Worm (Caenorhabditis elegans) whole organism, early embryonic: ENCODE results near the gene perm-1.

Experiments used
- B0310.2 ChIP-seq: sonication (generic microtip); optimal IDR thresholded peaks from 2 replicates; lab custom pipeline; 2016; ENCODE audit warnings: mild to moderate bottlenecking, missing genetic modification characterization, missing compliant biosample characterization
- F13C5.2 ChIP-seq: sonication (generic microtip); optimal IDR thresholded peaks from 2 replicates; lab custom pipeline; 2017; ENCODE audit warnings: mild to moderate bottlenecking, missing genetic modification characterization, inconsistent platforms, missing compliant biosample characterization
- aly-1 ChIP-seq: sonication (generic microtip); optimal IDR thresholded peaks from 2 replicates; lab custom pipeline; 2016; ENCODE audit warnings: missing genetic modification characterization, missing compliant biosample characterization
- ama-1 ChIP-seq: fragments of 150-350 bp; optimal IDR thresholded peaks from 2 replicates; lab custom pipeline; 2014
- ceh-13 ChIP-seq: fragments of 200-800 bp; sonication (Bioruptor generic); optimal IDR thresholded peaks from 2 replicates; lab custom pipeline; 2018; ENCODE audit warnings: mild to moderate bottlenecking, missing genetic modification characterization, missing compliant biosample characterization
- ceh-36 ChIP-seq: sonication (generic microtip); optimal IDR thresholded peaks from 2 replicates; lab custom pipeline; 2016; ENCODE audit warnings: missing genetic modification characterization, inconsistent platforms, missing compliant biosample characterization
- ets-7 ChIP-seq: sonication (generic microtip); optimal IDR thresholded peaks from 2 replicates; lab custom pipeline; 2016; ENCODE audit warnings: missing genotype, missing genetic modification characterization, missing compliant biosample characterization
- flt-1 ChIP-seq: fragments of 200-800 bp; sonication (Bioruptor generic); IDR thresholded peaks from 2 replicates; pipeline ENCODE4 v1.3.6; 2022; ENCODE audit warnings: missing genetic modification characterization, missing compliant biosample characterization
- hmbx-1 ChIP-seq: sonication (generic microtip); optimal IDR thresholded peaks from 2 replicates; lab custom pipeline; 2016; ENCODE audit warnings: mild to moderate bottlenecking, missing genetic modification characterization, missing compliant biosample characterization
- hmg-4 ChIP-seq: fragments of 200-800 bp; sonication (Bioruptor generic); optimal IDR thresholded peaks from 2 replicates; lab custom pipeline; 2018; ENCODE audit warnings: mild to moderate bottlenecking, missing genetic modification characterization, missing compliant biosample characterization
- hnd-1 ChIP-seq: sonication (generic microtip); optimal IDR thresholded peaks from 2 replicates; lab custom pipeline; 2016; ENCODE audit warnings: missing genetic modification characterization, missing compliant biosample characterization
- pes-1 ChIP-seq: fragments of 200-800 bp; sonication (Bioruptor generic); IDR thresholded peaks from 2 replicates; pipeline ENCODE4 v1.3.6; 2022; ENCODE audit warnings: missing genetic modification reagents, missing genetic modification characterization, missing compliant biosample characterization
- scrt-1 ChIP-seq: fragments of 200-800 bp; sonication (Bioruptor generic); IDR thresholded peaks from 2 replicates; pipeline ENCODE4 v1.3.6; 2022; ENCODE audit warnings: missing genetic modification characterization, missing compliant biosample characterization
- sea-1 ChIP-seq: fragments of 200-800 bp; sonication (Bioruptor generic); conservative IDR thresholded peaks from 2 replicates; pipeline ENCODE4 v1.3.6; 2022; ENCODE audit warnings: missing genetic modification characterization, missing compliant biosample characterization
- tbx-11 ChIP-seq: fragments of 200-800 bp; sonication (Bioruptor generic); IDR thresholded peaks from 2 replicates; pipeline ENCODE4 v1.3.6; 2022; ENCODE audit warnings: missing genetic modification characterization, missing compliant biosample characterization
- tbx-37 ChIP-seq: fragments of 200-800 bp; sonication (Bioruptor generic); conservative IDR thresholded peaks from 2 replicates; pipeline ENCODE4 v1.3.6; 2022; ENCODE audit warnings: missing genetic modification reagents, missing genetic modification characterization, missing compliant biosample characterization
- tra-4 ChIP-seq: sonication (generic microtip); optimal IDR thresholded peaks from 2 replicates; lab custom pipeline; 2017; ENCODE audit warnings: missing genetic modification characterization, missing compliant biosample characterization

The perm-1 gene

DNA sequence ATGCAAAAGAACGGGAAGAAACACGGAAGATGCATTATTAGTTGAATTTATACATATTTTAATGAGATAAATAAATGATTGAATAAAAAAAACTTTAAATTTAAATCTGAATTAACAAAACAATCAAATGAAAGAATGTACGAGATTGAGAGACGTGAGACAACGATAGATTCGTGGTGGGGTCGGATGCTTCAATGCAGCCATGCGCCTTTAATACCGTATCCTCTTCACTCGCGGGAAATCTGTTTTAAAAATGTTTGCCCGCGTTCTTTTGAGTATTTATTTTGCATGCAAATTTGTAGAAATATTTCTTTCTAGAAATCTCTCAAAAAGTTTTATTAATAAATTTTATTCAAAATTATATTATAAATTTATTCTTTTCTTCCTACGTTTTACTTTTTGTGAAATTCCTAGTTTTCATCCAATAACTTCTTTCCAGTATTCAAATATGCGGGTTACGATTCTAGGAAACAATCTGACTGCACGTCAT is at the start of gene perm-1:
Gene perm-1, plus strand, starts transcription at position 440 of the 490 bp plus-strand sequence.
- TF ChIP-seq hmbx-1 (tag; lab: Kevin White, UChicago): no peak
- no peak for TF ChIP-seq tra-4 (tag; lab: Kevin White, UChicago)
- no peak for TF ChIP-seq B0310.2
- TF ChIP-seq flt-1 (GFP tag; lab: Robert Waterston, UW): no peak
- no peak for TF ChIP-seq ceh-36
- TF ChIP-seq aly-1 (tag; lab: Kevin White, UChicago): no peak
- TF ChIP-seq sea-1 (GFP tag; lab: Robert Waterston, UW): no peak
- no peak for TF ChIP-seq ama-1 (lab: Kevin White, UChicago)
- no peak for TF ChIP-seq scrt-1 (GFP tag; lab: Robert Waterston, UW)
- no peak for TF ChIP-seq ets-7 (tag; lab: Kevin White, UChicago)
- no peak for TF ChIP-seq F13C5.2 (tag; lab: Kevin White, UChicago)
- no peak for TF ChIP-seq tbx-37 (GFP tag; lab: Robert Waterston, UW)
- no peak for TF ChIP-seq hmg-4 (GFP tag; lab: Kevin White, UChicago)
- no peak for TF ChIP-seq tbx-11 (GFP tag; lab: Robert Waterston, UW)
- TF ChIP-seq pes-1 (GFP tag; lab: Robert Waterston, UW): no peak
- no peak for TF ChIP-seq hnd-1 (tag; lab: Kevin White, UChicago)
- TF ChIP-seq ceh-13 (GFP tag; lab: Kevin White, UChicago): no peak

DNA sequence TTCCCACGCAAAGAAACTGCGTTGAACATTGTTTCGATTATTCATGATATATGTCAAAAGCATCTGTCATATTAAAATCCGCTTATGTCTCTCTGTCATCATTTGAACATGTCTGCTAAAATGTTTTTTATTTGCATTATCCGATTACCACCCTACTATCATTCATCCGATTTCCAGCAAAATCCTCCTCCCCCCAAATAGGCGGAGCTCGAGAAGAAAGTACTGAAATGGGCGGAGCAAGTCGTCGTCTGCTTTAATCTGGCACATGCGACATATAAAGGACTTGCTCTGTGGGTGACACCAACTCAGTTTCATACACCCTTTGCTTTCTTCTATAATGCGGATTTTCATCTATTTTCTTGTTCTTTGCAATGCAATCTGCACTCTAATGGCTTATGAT is 48.6 kb upstream of the perm-1 start, which contains the start of gene T09A5.14:
Gene T09A5.14, plus strand, starts transcription at position 301 of the 400 bp plus-strand sequence.
- TF ChIP-seq hmbx-1 (tag; lab: Kevin White, UChicago) (no peak), sea-1 (GFP tag; lab: Robert Waterston, UW) (no peak), B0310.2 (no peak), tra-4 (tag; lab: Kevin White, UChicago) (no peak), ama-1 (lab: Kevin White, UChicago) (no peak), ceh-36 (no peak), aly-1 (tag; lab: Kevin White, UChicago) (no peak), pes-1 (GFP tag; lab: Robert Waterston, UW) (no peak), hnd-1 (tag; lab: Kevin White, UChicago) (no peak), F13C5.2 (tag; lab: Kevin White, UChicago) (no peak), ceh-13 (GFP tag; lab: Kevin White, UChicago) (no peak), flt-1 (GFP tag; lab: Robert Waterston, UW) (no peak), tbx-11 (GFP tag; lab: Robert Waterston, UW) (no peak), scrt-1 (GFP tag; lab: Robert Waterston, UW) (no peak)

DNA sequence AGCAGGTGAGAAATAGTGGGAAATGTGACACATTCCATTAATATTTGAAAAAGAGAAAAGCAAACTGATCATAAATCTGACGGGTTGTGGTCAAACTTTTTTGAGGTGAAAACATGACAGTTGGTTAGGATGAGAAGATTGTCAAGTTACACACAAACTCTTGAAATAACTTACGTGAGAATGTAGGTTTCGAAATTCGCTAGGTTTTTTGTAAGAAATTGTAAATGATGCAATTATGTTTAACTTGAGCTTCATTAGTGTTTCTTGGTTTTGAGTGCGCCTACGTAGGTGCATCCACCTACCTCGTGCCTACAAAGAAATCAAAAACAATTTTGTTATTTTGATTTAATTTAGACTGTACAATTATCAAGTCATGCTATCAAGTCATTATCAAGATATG is 45.3 kb upstream of the perm-1 start, which contains the start of gene cex-2:
Gene cex-2, minus strand, starts transcription at position 101 of the 400 bp plus-strand sequence.
- TF ChIP-seq scrt-1 (GFP tag; lab: Robert Waterston, UW): no peak
- no peak for TF ChIP-seq B0310.2
- no peak for TF ChIP-seq flt-1 (GFP tag; lab: Robert Waterston, UW)
- no peak for TF ChIP-seq hmbx-1 (tag; lab: Kevin White, UChicago)
- TF ChIP-seq tbx-11 (GFP tag; lab: Robert Waterston, UW): no peak
- no peak for TF ChIP-seq tbx-37 (GFP tag; lab: Robert Waterston, UW)
- TF ChIP-seq hnd-1 (tag; lab: Kevin White, UChicago): no peak
- TF ChIP-seq pes-1 (GFP tag; lab: Robert Waterston, UW): no peak
- no peak for TF ChIP-seq ets-7 (tag; lab: Kevin White, UChicago)
- no peak for TF ChIP-seq ama-1 (lab: Kevin White, UChicago)

DNA sequence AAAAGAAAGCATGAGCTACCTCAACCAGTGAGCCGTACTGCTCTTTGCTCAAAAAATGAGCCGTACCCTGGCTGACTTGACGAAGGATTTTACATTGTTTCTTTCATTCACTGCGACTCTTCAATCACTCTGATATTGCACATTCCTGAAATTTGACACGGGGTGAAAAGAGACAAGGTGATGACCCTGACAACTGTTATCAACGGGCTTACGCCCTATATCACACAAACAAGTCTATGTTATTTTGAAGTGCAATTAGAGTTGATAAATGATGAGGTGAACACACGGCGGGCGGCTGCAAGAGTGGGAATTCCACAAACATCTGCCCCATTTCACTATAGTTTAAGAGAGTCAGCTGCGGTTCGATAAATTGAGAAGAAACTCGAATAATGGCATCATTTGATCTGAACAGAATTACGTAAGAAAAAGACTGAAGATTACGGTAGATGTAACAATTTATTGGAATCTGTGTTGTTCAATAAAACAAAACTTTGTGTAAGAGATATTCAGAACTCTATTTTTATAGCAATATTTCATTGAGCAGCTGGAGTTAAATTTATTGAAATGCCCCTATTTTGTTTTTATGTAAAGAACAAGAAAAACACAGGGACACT is 43.9 kb upstream of the perm-1 start:
- TF ChIP-seq aly-1 (tag; lab: Kevin White, UChicago): no peak
- no peak for TF ChIP-seq F13C5.2 (tag; lab: Kevin White, UChicago)
- TF ChIP-seq ceh-13 (GFP tag; lab: Kevin White, UChicago): no peak
- TF ChIP-seq hmg-4 (GFP tag; lab: Kevin White, UChicago): no peak
- TF ChIP-seq flt-1 (GFP tag; lab: Robert Waterston, UW): no peak
- TF ChIP-seq B0310.2: no peak
- no peak for TF ChIP-seq tra-4 (tag; lab: Kevin White, UChicago)
- TF ChIP-seq hmbx-1 (tag; lab: Kevin White, UChicago): no peak
- TF ChIP-seq pes-1 (GFP tag; lab: Robert Waterston, UW): no peak
- no peak for TF ChIP-seq ets-7 (tag; lab: Kevin White, UChicago)
- no peak for TF ChIP-seq hnd-1 (tag; lab: Kevin White, UChicago)
- no peak for TF ChIP-seq ceh-36
- TF ChIP-seq tbx-37 (GFP tag; lab: Robert Waterston, UW): no peak
- no peak for TF ChIP-seq sea-1 (GFP tag; lab: Robert Waterston, UW)
- TF ChIP-seq tbx-11 (GFP tag; lab: Robert Waterston, UW): no peak
- no peak for TF ChIP-seq scrt-1 (GFP tag; lab: Robert Waterston, UW)
- no peak for TF ChIP-seq ama-1 (lab: Kevin White, UChicago)

DNA sequence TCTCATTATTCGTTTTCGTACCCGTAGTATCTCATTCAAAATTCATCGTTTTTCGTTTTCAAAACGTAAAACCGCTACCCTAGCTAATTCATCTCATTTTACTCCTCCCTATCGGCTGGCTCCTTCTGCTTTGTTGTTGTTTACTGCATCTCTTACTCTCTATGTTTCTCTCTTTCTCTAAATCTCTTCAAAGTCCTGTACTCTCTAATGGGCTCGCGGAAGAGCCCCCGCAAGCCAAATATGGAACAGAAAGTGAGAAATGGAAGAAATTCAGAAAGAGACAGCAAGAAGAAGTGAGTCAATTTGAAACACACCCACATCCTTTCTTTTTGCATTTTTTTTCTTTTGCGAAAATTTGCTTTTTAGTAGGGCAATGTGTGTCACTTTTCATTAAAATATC is 42.0 kb upstream of the perm-1 start:
- no peak for TF ChIP-seq aly-1 (tag; lab: Kevin White, UChicago)
- no peak for TF ChIP-seq hnd-1 (tag; lab: Kevin White, UChicago)
- no peak for TF ChIP-seq pes-1 (GFP tag; lab: Robert Waterston, UW)
- no peak for TF ChIP-seq ama-1 (lab: Kevin White, UChicago)
- TF ChIP-seq ets-7 (tag; lab: Kevin White, UChicago): no peak
- no peak for TF ChIP-seq tbx-11 (GFP tag; lab: Robert Waterston, UW)
- no peak for TF ChIP-seq ceh-13 (GFP tag; lab: Kevin White, UChicago)
- no peak for TF ChIP-seq F13C5.2 (tag; lab: Kevin White, UChicago)
- no peak for TF ChIP-seq hmbx-1 (tag; lab: Kevin White, UChicago)
- TF ChIP-seq hmg-4 (GFP tag; lab: Kevin White, UChicago): no peak
- no peak for TF ChIP-seq B0310.2
- no peak for TF ChIP-seq tra-4 (tag; lab: Kevin White, UChicago)
- no peak for TF ChIP-seq ceh-36
- TF ChIP-seq tbx-37 (GFP tag; lab: Robert Waterston, UW): no peak
- no peak for TF ChIP-seq flt-1 (GFP tag; lab: Robert Waterston, UW)
- TF ChIP-seq sea-1 (GFP tag; lab: Robert Waterston, UW): no peak
- no peak for TF ChIP-seq scrt-1 (GFP tag; lab: Robert Waterston, UW)

DNA sequence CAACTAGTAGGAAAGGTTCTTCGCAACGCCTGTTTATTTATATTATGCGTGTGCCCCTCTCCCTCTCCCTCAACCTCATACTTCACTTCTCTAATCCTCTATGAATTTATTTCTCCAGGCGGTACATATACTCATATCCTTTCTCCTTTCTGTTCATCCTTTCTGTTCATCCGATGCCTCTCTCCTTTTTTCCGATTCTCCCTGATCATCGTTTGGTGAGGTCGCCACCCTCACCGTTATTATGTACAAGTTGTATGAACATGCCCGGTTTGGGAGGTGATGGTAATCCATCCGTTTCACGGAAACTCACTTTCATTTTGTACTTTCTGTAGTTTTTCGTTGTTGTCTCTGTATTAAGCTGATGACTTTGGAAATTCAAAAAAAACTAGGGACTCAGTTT is 40.9 kb upstream of the perm-1 start:
- TF ChIP-seq sea-1 (GFP tag; lab: Robert Waterston, UW) (no peak), tbx-11 (GFP tag; lab: Robert Waterston, UW) (no peak), F13C5.2 (tag; lab: Kevin White, UChicago) (peak; percentile 18)
